Worm (Caenorhabditis elegans) whole organism, young adult: ENCODE results near the gene B0416.10.

ENCODE experiments used
- D2030.7 ChIP-seq: fragments of 200-800 bp; sonication (Bioruptor generic); IDR thresholded peaks from 2 replicates; pipeline ENCODE4 v1.3.6; 2022; ENCODE audit warnings: missing genetic modification reagents, missing genetic modification characterization, missing compliant biosample characterization
- F23B12.7 ChIP-seq: sonication (generic microtip); optimal IDR thresholded peaks from 2 replicates; lab custom pipeline; 2017; ENCODE audit warnings: missing genetic modification characterization, mild to moderate bottlenecking, missing compliant biosample characterization, antibody characterized with exemption, moderate library complexity; ENCODE audit not compliant: insufficient read depth
- ZK185.1 ChIP-seq: sonication (generic microtip); optimal IDR thresholded peaks from 2 replicates; lab custom pipeline; 2016; ENCODE audit warnings: mild to moderate bottlenecking, missing genetic modification characterization, missing compliant biosample characterization; ENCODE audit not compliant: poor library complexity, severe bottlenecking
- ama-1 ChIP-seq, 3 experiments: fragments of 150-350 bp in 1 of 3; sonication (generic microtip) in 2 of 3; optimal IDR thresholded peaks; 2 replicates each; lab custom pipeline; 2014 to 2018; ENCODE audit warnings: missing biosample characterization in 2 of 3, missing genetic modification characterization in 2 of 3, missing genetic modification reagents in 2 of 3
- attf-6 ChIP-seq: fragments of 200-800 bp; sonication (Bioruptor generic); IDR thresholded peaks from 2 replicates; pipeline ENCODE4 v1.3.6; 2022; ENCODE audit warnings: missing genetic modification reagents, missing genetic modification characterization, missing compliant biosample characterization
- ceh-40 ChIP-seq: fragments of 200-800 bp; sonication (Bioruptor generic); IDR thresholded peaks from 2 replicates; pipeline ENCODE4 v1.3.6; 2022; ENCODE audit warnings: missing genetic modification characterization, missing compliant biosample characterization
- die-1 ChIP-seq: sonication (generic microtip); optimal IDR thresholded peaks from 2 replicates; lab custom pipeline; 2016; ENCODE audit warnings: missing genotype, mild to moderate bottlenecking, missing genetic modification characterization, missing compliant biosample characterization
- lsl-1 ChIP-seq: fragments of 200-800 bp; sonication (Bioruptor generic); optimal IDR thresholded peaks from 2 replicates; lab custom pipeline; 2018; ENCODE audit warnings: mild to moderate bottlenecking, missing genetic modification characterization, moderate library complexity, missing compliant biosample characterization
- nfya-1 ChIP-seq: sonication (generic microtip); optimal IDR thresholded peaks from 2 replicates; lab custom pipeline; 2017; ENCODE audit warnings: antibody characterized with exemption, missing compliant biosample characterization, missing genetic modification characterization, borderline replicate concordance; ENCODE audit not compliant: insufficient read depth
- nhr-179 ChIP-seq: sonication (generic microtip); optimal IDR thresholded peaks from 2 replicates; lab custom pipeline; 2016; ENCODE audit warnings: mild to moderate bottlenecking, missing genetic modification characterization, missing compliant biosample characterization
- ztf-6 ChIP-seq: fragments of 200-800 bp; sonication (Bioruptor generic); IDR thresholded peaks from 2 replicates; pipeline ENCODE4 v1.3.6; 2022; ENCODE audit warnings: missing genetic modification reagents, missing genetic modification characterization, missing compliant biosample characterization

- no peak for TF ChIP-seq ZK185.1 (tag; lab: Kevin White, UChicago)
- no peak for TF ChIP-seq ztf-6
- TF ChIP-seq ceh-40 (GFP tag; lab: Robert Waterston, UW), result no peak
- no peak for TF ChIP-seq die-1 (tag; lab: Kevin White, UChicago)
- no peak for TF ChIP-seq ama-1 (optimal IDR thresholded peaks at IDR 0.05; lab: Kevin White, UChicago)
- TF ChIP-seq ama-1 (GFP tag; optimal IDR thresholded peaks at IDR 0.05; lab: Kevin White, UChicago), result no peak
- TF ChIP-seq attf-6 (GFP tag; lab: Robert Waterston, UW), result no peak
- TF ChIP-seq lsl-1, result no peak
- no peak for TF ChIP-seq nfya-1
- no peak for TF ChIP-seq F23B12.7
- no peak for TF ChIP-seq nhr-179 (tag; lab: Kevin White, UChicago)
- TF ChIP-seq D2030.7 (GFP tag; lab: Robert Waterston, UW), result no peak
Observed at ce11 chrX:9264636-9265035, 9.8 kb downstream of the B0416.10 start.
